Worm (Caenorhabditis elegans): ENCODE measurements around the gene dre-1.

DNA sequence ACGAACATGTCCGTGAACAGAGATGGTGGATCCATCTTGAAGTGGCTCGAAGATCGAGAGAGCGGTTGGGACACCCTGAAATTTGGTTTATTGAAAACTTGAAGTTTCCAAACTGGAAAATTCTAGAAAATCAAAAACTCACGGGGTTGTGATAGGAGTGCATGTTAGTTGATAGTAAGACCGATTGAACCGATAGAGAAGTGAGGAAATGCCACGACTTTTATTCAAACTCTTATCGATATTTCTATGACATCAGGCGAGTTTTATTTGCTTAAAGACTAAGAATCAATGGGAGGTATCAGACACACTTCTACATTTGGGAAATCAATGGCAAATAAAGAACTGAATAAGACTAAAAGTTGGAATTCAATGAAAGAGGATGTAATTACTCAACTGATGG is 57.5 kb downstream of the dre-1 start, which contains the start of gene lec-10:
- TF ChIP-seq ama-1 (optimal IDR thresholded peaks at IDR 0.05) (no peak), nhr-23 (tag; optimal IDR thresholded peaks at IDR 0.05) (no peak), R02D3.7 (tag; optimal IDR thresholded peaks at IDR 0.05) (no peak), zag-1 (tag; optimal IDR thresholded peaks at IDR 0.05) (no peak), lin-13 (GFP tag; optimal IDR thresholded peaks at IDR 0.05) (no peak), ztf-11 (tag; optimal IDR thresholded peaks at IDR 0.05) (no peak), lin-39 (tag; optimal IDR thresholded peaks at IDR 0.05) (no peak), nhr-6 (tag; optimal IDR thresholded peaks at IDR 0.05) (no peak), unc-62 (GFP tag; optimal IDR thresholded peaks at IDR 0.05) (no peak), ztf-4 (tag; optimal IDR thresholded peaks at IDR 0.05) (no peak), nhr-237 (tag; optimal IDR thresholded peaks at IDR 0.05) (no peak), elt-1 (tag; optimal IDR thresholded peaks at IDR 0.05) (no peak)
